Fruit fly (Drosophila melanogaster): ENCODE results near the gene vnd.

- TF ChIP-seq Sin3A (optimal IDR thresholded peaks at IDR 0.05): no peak
- no peak for TF ChIP-seq ttk (optimal IDR thresholded peaks at IDR 0.05)
Measured at dm6 chrX:599727-600126, 17.8 kb downstream of the vnd start.
